Fruit fly (Drosophila melanogaster) whole organism, embryonic: ENCODE measurements around the gene CG10140.

ENCODE experiments used
- ATbp ChIP-seq: fragments of 200-800 bp; sonication (Bioruptor generic); optimal IDR thresholded peaks from 2 replicates; lab custom pipeline; 2017; ENCODE audit warnings: missing biosample characterization, mild to moderate bottlenecking, missing genetic modification characterization, missing genetic modification reagents
- Bdp1 ChIP-seq: fragments of 200-800 bp; sonication (Bioruptor generic); optimal IDR thresholded peaks from 3 replicates; lab custom pipeline; 2016; ENCODE audit warnings: missing biosample characterization, missing genetic modification characterization
- Bgb ChIP-seq: fragments of 200-800 bp; sonication (Bioruptor generic); IDR thresholded peaks from 2 replicates; pipeline ENCODE4 v1.3.6; 2022; ENCODE audit warnings: missing biosample characterization, missing genetic modification characterization; ENCODE audit not compliant: partially characterized antibody
- CG13287 ChIP-seq: fragments of 200-800 bp; sonication (Bioruptor generic); IDR thresholded peaks from 2 replicates; pipeline ENCODE4 v1.3.6; 2022; ENCODE audit warnings: missing biosample characterization, missing genetic modification characterization; ENCODE audit not compliant: partially characterized antibody
- CG14860 ChIP-seq: fragments of 200-800 bp; sonication (Bioruptor generic); IDR thresholded peaks from 3 replicates; pipeline ENCODE4 v1.3.6; 2022; ENCODE audit warnings: missing biosample characterization, missing genetic modification characterization; ENCODE audit not compliant: partially characterized antibody
- CG15601 ChIP-seq: fragments of 200-800 bp; sonication (Bioruptor generic); optimal IDR thresholded peaks from 3 replicates; lab custom pipeline; 2019; ENCODE audit warnings: missing biosample characterization, mild to moderate bottlenecking, missing genetic modification characterization, moderate library complexity
- CG1602 ChIP-seq: fragments of 200-800 bp; sonication (Bioruptor generic); optimal IDR thresholded peaks from 3 replicates; lab custom pipeline; 2016; ENCODE audit warnings: missing biosample characterization, missing genetic modification characterization
- CG16813 ChIP-seq: fragments of 200-800 bp; sonication (Bioruptor generic); IDR thresholded peaks from 3 replicates; pipeline ENCODE4 v1.3.6; 2022; ENCODE audit warnings: missing biosample characterization, missing genetic modification characterization; ENCODE audit not compliant: partially characterized antibody
- CG18011 ChIP-seq: fragments of 200-800 bp; sonication (Bioruptor generic); optimal IDR thresholded peaks from 2 replicates; lab custom pipeline; 2017; ENCODE audit warnings: missing biosample characterization, missing genetic modification characterization, mild to moderate bottlenecking, moderate library complexity, missing genotype
- CG32532 ChIP-seq: fragments of 200-800 bp; sonication (Bioruptor generic); IDR thresholded peaks from 2 replicates; pipeline ENCODE4 v1.3.6; 2022; ENCODE audit warnings: missing biosample characterization, missing genetic modification characterization
- CG42726 ChIP-seq: fragments of 200-800 bp; sonication (Bioruptor generic); IDR thresholded peaks from 2 replicates; pipeline ENCODE4 v1.3.6; 2022; ENCODE audit warnings: missing biosample characterization, missing genetic modification characterization; ENCODE audit not compliant: partially characterized antibody
- CG4360 ChIP-seq: fragments of 200-800 bp; sonication (Bioruptor generic); IDR thresholded peaks from 2 replicates; pipeline ENCODE4 v1.3.6; 2022; ENCODE audit warnings: missing biosample characterization, missing genetic modification characterization
- CG6791 ChIP-seq: fragments of 200-800 bp; sonication (Bioruptor generic); IDR thresholded peaks from 3 replicates; pipeline ENCODE4 v1.3.6; 2022; ENCODE audit warnings: missing biosample characterization, missing genetic modification characterization; ENCODE audit not compliant: partially characterized antibody
- CG7963 ChIP-seq: fragments of 200-800 bp; sonication (Bioruptor generic); IDR thresholded peaks from 3 replicates; pipeline ENCODE4 v1.3.6; 2022; ENCODE audit warnings: missing biosample characterization, missing genetic modification characterization; ENCODE audit not compliant: partially characterized antibody
- Deaf1 ChIP-seq: fragments of 200-800 bp; optimal IDR thresholded peaks from 3 replicates; lab custom pipeline; 2019; ENCODE audit warnings: missing biosample characterization, mild to moderate bottlenecking, missing genetic modification characterization, moderate library complexity
- Dll ChIP-seq: fragments of 200-800 bp; sonication (Bioruptor generic); IDR thresholded peaks from 4 replicates; pipeline ENCODE4 v1.3.6; 2022; ENCODE audit warnings: missing biosample characterization, missing genetic modification characterization; ENCODE audit not compliant: partially characterized antibody
- GATAe ChIP-seq: fragments of 200-800 bp; sonication (Bioruptor generic); conservative IDR thresholded peaks from 2 replicates; pipeline ENCODE4 v1.3.6; 2022; ENCODE audit warnings: missing biosample characterization, missing genetic modification characterization
- HLH4C ChIP-seq: fragments of 200-800 bp; sonication (Bioruptor generic); IDR thresholded peaks from 3 replicates; pipeline ENCODE4 v1.3.6; 2022; ENCODE audit warnings: missing biosample characterization, missing genetic modification characterization; ENCODE audit not compliant: partially characterized antibody
- Nf-YC ChIP-seq: fragments of 200-800 bp; optimal IDR thresholded peaks from 3 replicates; lab custom pipeline; 2019; ENCODE audit warnings: missing biosample characterization, mild to moderate bottlenecking, missing genetic modification characterization, moderate library complexity
- Opbp ChIP-seq: fragments of 200-800 bp; sonication (Bioruptor generic); IDR thresholded peaks from 3 replicates; pipeline ENCODE4 v1.3.6; 2022; ENCODE audit warnings: missing biosample characterization, missing genetic modification characterization; ENCODE audit not compliant: partially characterized antibody
- Scr ChIP-seq: fragments of 200-800 bp; sonication (Bioruptor generic); IDR thresholded peaks from 2 replicates; pipeline ENCODE4 v1.3.6; 2022; ENCODE audit warnings: missing biosample characterization, missing genetic modification characterization; ENCODE audit not compliant: partially characterized antibody
- amos ChIP-seq: fragments of 200-800 bp; sonication (Bioruptor generic); IDR thresholded peaks from 2 replicates; pipeline ENCODE4 v1.3.6; 2022; ENCODE audit warnings: missing biosample characterization, missing genetic modification characterization; ENCODE audit not compliant: partially characterized antibody
- ato ChIP-seq: fragments of 200-800 bp; sonication (Bioruptor generic); IDR thresholded peaks from 2 replicates; pipeline ENCODE4 v1.3.6; 2022; ENCODE audit warnings: missing biosample characterization, missing genetic modification characterization; ENCODE audit not compliant: partially characterized antibody
- az2 ChIP-seq: fragments of 200-800 bp; sonication (Bioruptor generic); optimal IDR thresholded peaks from 3 replicates; lab custom pipeline; 2016; ENCODE audit warnings: missing biosample characterization, missing genetic modification characterization
- bbx ChIP-seq: fragments of 200-800 bp; sonication (Bioruptor generic); IDR thresholded peaks from 2 replicates; pipeline ENCODE4 v1.3.6; 2022; ENCODE audit warnings: missing biosample characterization, missing genetic modification characterization; ENCODE audit not compliant: partially characterized antibody
- btn ChIP-seq: fragments of 200-800 bp; sonication (Bioruptor generic); optimal IDR thresholded peaks from 2 replicates; lab custom pipeline; 2016; ENCODE audit warnings: missing biosample characterization, missing genetic modification characterization
- en ChIP-seq: fragments of 200-800 bp; sonication (Bioruptor generic); optimal IDR thresholded peaks from 2 replicates; lab custom pipeline; 2016; ENCODE audit warnings: missing biosample characterization, missing genetic modification characterization
- exex ChIP-seq: fragments of 200-800 bp; sonication (Bioruptor generic); optimal IDR thresholded peaks from 4 replicates; lab custom pipeline; 2018; ENCODE audit warnings: missing biosample characterization, mild to moderate bottlenecking, missing genetic modification characterization, moderate library complexity
- grn ChIP-seq: fragments of 200-800 bp; sonication (Bioruptor generic); optimal IDR thresholded peaks from 3 replicates; lab custom pipeline; 2017; ENCODE audit warnings: missing biosample characterization, missing genetic modification characterization
- hb ChIP-seq: fragments of 200-800 bp; sonication (Bioruptor generic); IDR thresholded peaks from 3 replicates; pipeline ENCODE4 v1.3.6; 2022; ENCODE audit warnings: missing biosample characterization, missing genetic modification characterization; ENCODE audit not compliant: partially characterized antibody
- inv ChIP-seq: fragments of 200-800 bp; sonication (Bioruptor generic); IDR thresholded peaks from 2 replicates; pipeline ENCODE4 v1.3.6; 2022; ENCODE audit warnings: missing biosample characterization, missing genetic modification characterization; ENCODE audit not compliant: partially characterized antibody
- knrl ChIP-seq: fragments of 200-800 bp; sonication (Bioruptor generic); IDR thresholded peaks from 3 replicates; pipeline ENCODE4 v1.3.6; 2022; ENCODE audit warnings: missing biosample characterization, missing genetic modification characterization; ENCODE audit not compliant: partially characterized antibody
- mld ChIP-seq: fragments of 200-800 bp; sonication (Bioruptor generic); IDR thresholded peaks from 3 replicates; pipeline ENCODE4 v1.3.6; 2022; ENCODE audit warnings: missing biosample characterization, missing genetic modification characterization; ENCODE audit not compliant: partially characterized antibody
- nerfin-2 ChIP-seq: fragments of 200-800 bp; sonication (Bioruptor generic); IDR thresholded peaks from 2 replicates; pipeline ENCODE4 v1.3.6; 2022; ENCODE audit warnings: missing biosample characterization, missing genetic modification characterization; ENCODE audit not compliant: partially characterized antibody
- sens ChIP-seq: fragments of 200-800 bp; sonication (Bioruptor generic); peaks from one replicate; lab custom pipeline; 2016; ENCODE audit warnings: missing biosample characterization, missing genetic modification characterization
- sna ChIP-seq: fragments of 200-800 bp; sonication (Bioruptor generic); IDR thresholded peaks from 2 replicates; pipeline ENCODE4 v1.3.6; 2022; ENCODE audit warnings: missing biosample characterization, missing genetic modification characterization; ENCODE audit not compliant: partially characterized antibody
- stwl ChIP-seq: fragments of 200-800 bp; sonication (Bioruptor generic); optimal IDR thresholded peaks from 3 replicates; lab custom pipeline; 2018; ENCODE audit warnings: missing biosample characterization, mild to moderate bottlenecking, missing genetic modification characterization, moderate library complexity
- tna ChIP-seq: fragments of 200-800 bp; sonication (Bioruptor generic); IDR thresholded peaks from 2 replicates; pipeline ENCODE4 v1.3.6; 2022; ENCODE audit warnings: missing biosample characterization, missing genetic modification characterization; ENCODE audit not compliant: partially characterized antibody
- vnd ChIP-seq: fragments of 200-800 bp; sonication (Bioruptor generic); IDR thresholded peaks from 3 replicates; pipeline ENCODE4 v1.3.6; 2022; ENCODE audit warnings: missing biosample characterization, missing genetic modification characterization; ENCODE audit not compliant: partially characterized antibody
- zen2 ChIP-seq: fragments of 200-800 bp; sonication (Bioruptor generic); IDR thresholded peaks from 3 replicates; pipeline ENCODE4 v1.3.6; 2022; ENCODE audit warnings: missing biosample characterization, missing genetic modification characterization; ENCODE audit not compliant: partially characterized antibody

The CG10140 gene

DNA sequence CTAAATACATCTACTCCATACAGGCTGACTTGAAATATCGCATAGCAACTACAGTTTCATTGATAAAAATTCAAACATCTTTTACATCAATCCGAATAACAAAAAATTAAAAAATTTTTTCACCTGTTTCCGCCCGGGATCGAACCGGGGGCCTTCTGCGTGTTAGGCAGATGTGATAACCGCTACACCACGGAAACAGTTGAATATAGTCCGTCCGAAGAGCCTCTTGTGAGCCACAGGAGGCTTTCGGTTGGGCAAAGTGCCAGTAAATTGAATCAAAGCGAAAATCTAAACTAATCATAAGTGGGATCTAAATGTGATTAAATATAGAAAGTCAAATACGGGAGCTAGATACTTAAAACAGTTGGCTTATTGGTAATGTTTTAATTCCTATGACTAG, 6.7 kb downstream of the CG10140 start:
- TF ChIP-seq sens (GFP tag; lab: Kevin White, UChicago) (peak; percentile 53), CG14860 (GFP tag; lab: Robert Waterston, UW) (peak; percentile 66), en (GFP tag; lab: Kevin White, UChicago) (no peak), CG1602 (no peak), HLH4C (GFP tag; lab: Robert Waterston, UW) (peak; percentile 62), zen2 (GFP tag; lab: Robert Waterston, UW) (peak; percentile 47; the same call in 1 of the 3 replicates), tna (GFP tag; lab: Robert Waterston, UW) (peak; percentile 78), CG15601 (tag; lab: Kevin White, UChicago) (peak; percentile 92), GATAe (GFP tag; lab: Robert Waterston, UW) (no peak), amos (peak; percentile 81), ATbp (GFP tag; lab: Kevin White, UChicago) (no peak), CG16813 (peak; percentile 72), Bgb (GFP tag; lab: Robert Waterston, UW) (peak; percentile 78), Dll (GFP tag; lab: Robert Waterston, UW) (peak; percentile 18; the same call in 1 of the 4 replicates), grn (GFP tag; lab: Kevin White, UChicago) (peak; percentile 65), CG4360 (GFP tag; lab: Robert Waterston, UW) (no peak), btn (GFP tag; lab: Kevin White, UChicago) (no peak), Deaf1 (no peak), CG32532 (no peak), bbx (GFP tag; lab: Robert Waterston, UW) (peak; percentile 79), nerfin-2 (GFP tag; lab: Robert Waterston, UW) (peak; percentile 78), vnd (GFP tag; lab: Robert Waterston, UW) (peak; percentile 57; the same call in 2 of the 3 replicates), CG13287 (GFP tag; lab: Robert Waterston, UW) (peak; percentile 31; the same call in 1 of the 2 replicates), Opbp (GFP tag; lab: Robert Waterston, UW) (peak; percentile 89), Bdp1 (GFP tag; lab: Kevin White, UChicago) (peak; percentile 99), exex (tag; lab: Kevin White, UChicago) (peak; percentile 30), ato (peak; percentile 78), CG6791 (GFP tag; lab: Robert Waterston, UW) (peak; percentile 76; the same call in 2 of the 3 replicates), stwl (tag; lab: Kevin White, UChicago) (no peak), az2 (GFP tag; lab: Kevin White, UChicago) (no peak), hb (GFP tag; lab: Robert Waterston, UW) (peak; percentile 43; the same call in 1 of the 3 replicates), CG18011 (GFP tag; lab: Kevin White, UChicago) (no peak), sna (GFP tag; lab: Robert Waterston, UW) (peak; percentile 43), Nf-YC (no peak), CG7963 (GFP tag; lab: Robert Waterston, UW) (peak; percentile 72), CG42726 (GFP tag; lab: Robert Waterston, UW) (peak; percentile 60; the same call in 1 of the 2 replicates), mld (GFP tag; lab: Robert Waterston, UW) (peak; percentile 84; the same call in 2 of the 3 replicates), inv (peak; percentile 38; the same call in 1 of the 2 replicates), knrl (GFP tag; lab: Robert Waterston, UW) (peak; percentile 54), Scr (GFP tag; lab: Robert Waterston, UW) (peak; percentile 56)
